Worm (Caenorhabditis elegans) whole organism, L4/young adult: ENCODE results near the gene unc-7.

Source experiments
- dao-5 ChIP-seq: sonication (generic microtip); optimal IDR thresholded peaks from 2 replicates; lab custom pipeline; 2016; ENCODE audit warnings: missing genotype, missing genetic modification characterization, moderate library complexity, missing compliant biosample characterization
- him-1 ChIP-seq: sonication (generic microtip); optimal IDR thresholded peaks from 2 replicates; lab custom pipeline; 2016; ENCODE audit warnings: missing genotype, missing genetic modification reagents, missing genetic modification characterization, missing compliant biosample characterization

DNA sequence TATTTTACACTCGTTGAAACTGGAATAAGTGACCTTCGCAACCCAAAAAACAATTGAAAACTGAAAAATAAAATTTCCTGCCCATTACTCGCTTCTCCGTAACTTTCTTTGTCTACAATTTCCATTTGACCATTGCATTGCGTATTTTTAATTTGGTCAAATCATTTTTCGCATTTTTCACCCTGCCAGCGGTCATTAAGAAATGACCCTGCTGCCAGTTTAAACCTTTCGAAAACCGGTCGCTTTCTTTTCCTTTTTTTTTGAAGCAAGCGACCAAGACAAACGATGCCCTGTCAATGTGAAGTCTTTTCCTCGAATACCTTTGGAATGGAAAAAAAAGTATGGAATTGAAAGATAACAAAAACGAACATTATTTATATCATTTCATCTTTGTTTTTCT, 13.4 kb upstream of the unc-7 start:
- TF ChIP-seq him-1 (tag; lab: Kevin White, UChicago) (no peak), dao-5 (tag; lab: Kevin White, UChicago) (no peak)
